Worm (Caenorhabditis elegans) whole organism, late embryonic: Measurements from ENCODE around the gene T12A2.3.

ENCODE experiments used
- C08G9.2 ChIP-seq: sonication (generic microtip); optimal IDR thresholded peaks from 2 replicates; lab custom pipeline; 2016; ENCODE audit warnings: mild to moderate bottlenecking, missing genetic modification characterization, moderate library complexity, missing compliant biosample characterization
- C38D4.7 ChIP-seq: fragments of 200-800 bp; sonication (Bioruptor generic); optimal IDR thresholded peaks from 2 replicates; lab custom pipeline; 2018; ENCODE audit warnings: mild to moderate bottlenecking, missing genetic modification characterization, moderate library complexity, missing compliant biosample characterization
- K02D7.2 ChIP-seq: sonication (generic microtip); optimal IDR thresholded peaks from 2 replicates; lab custom pipeline; 2017; ENCODE audit warnings: mild to moderate bottlenecking, missing genetic modification characterization, missing compliant biosample characterization
- ahr-1 ChIP-seq: sonication (generic microtip); optimal IDR thresholded peaks from 2 replicates; lab custom pipeline; 2016; ENCODE audit warnings: missing genetic modification characterization, missing compliant biosample characterization
- ama-1 ChIP-seq: fragments of 150-350 bp; optimal IDR thresholded peaks from 2 replicates; lab custom pipeline; 2014
- ceh-22 ChIP-seq: sonication (generic microtip); optimal IDR thresholded peaks from 2 replicates; lab custom pipeline; 2017; ENCODE audit warnings: missing biosample characterization, missing genetic modification characterization
- ceh-30 ChIP-seq: fragments of 150-350 bp; optimal IDR thresholded peaks from 2 replicates; lab custom pipeline; 2014; ENCODE audit warnings: missing biosample characterization, missing genetic modification characterization
- ceh-31 ChIP-seq: sonication (generic microtip); optimal IDR thresholded peaks from 2 replicates; lab custom pipeline; 2016; ENCODE audit warnings: missing genetic modification characterization, missing compliant biosample characterization
- ceh-9 ChIP-seq: sonication (generic microtip); optimal IDR thresholded peaks from 2 replicates; lab custom pipeline; 2016; ENCODE audit warnings: mild to moderate bottlenecking, missing genetic modification characterization, inconsistent platforms, missing compliant biosample characterization
- che-1 ChIP-seq: sonication (generic microtip); optimal IDR thresholded peaks from 2 replicates; lab custom pipeline; 2016; ENCODE audit warnings: mild to moderate bottlenecking, missing genetic modification characterization, missing compliant biosample characterization
- dmd-4 ChIP-seq: sonication (generic microtip); optimal IDR thresholded peaks from 2 replicates; lab custom pipeline; 2016; ENCODE audit warnings: borderline replicate concordance, missing genetic modification characterization, missing compliant biosample characterization
- elt-2 ChIP-seq: sonication (generic microtip); optimal IDR thresholded peaks from 2 replicates; lab custom pipeline; 2016; ENCODE audit warnings: missing genetic modification reagents, missing genetic modification characterization, missing compliant biosample characterization
- elt-4 ChIP-seq: sonication (generic microtip); optimal IDR thresholded peaks from 2 replicates; lab custom pipeline; 2016; ENCODE audit warnings: missing genetic modification characterization, missing compliant biosample characterization
- ets-4 ChIP-seq: sonication (generic microtip); optimal IDR thresholded peaks from 2 replicates; lab custom pipeline; 2016; ENCODE audit warnings: missing genetic modification characterization, missing compliant biosample characterization
- fax-1 ChIP-seq: sonication (generic microtip); optimal IDR thresholded peaks from 2 replicates; lab custom pipeline; 2016; ENCODE audit warnings: missing genotype, missing genetic modification characterization, missing compliant biosample characterization
- fkh-10 ChIP-seq: fragments of 150-350 bp; optimal IDR thresholded peaks from 2 replicates; lab custom pipeline; 2014; ENCODE audit warnings: missing biosample characterization, missing genetic modification reagents, missing genetic modification characterization
- fkh-6 ChIP-seq: sonication (generic microtip); optimal IDR thresholded peaks from 2 replicates; lab custom pipeline; 2016; ENCODE audit warnings: missing genetic modification characterization, missing compliant biosample characterization
- gmeb-2 ChIP-seq: sonication (generic microtip); optimal IDR thresholded peaks from 2 replicates; lab custom pipeline; 2016; ENCODE audit warnings: missing genetic modification characterization, inconsistent platforms, missing compliant biosample characterization
- hlh-13 ChIP-seq: fragments of 200-800 bp; sonication (Bioruptor generic); optimal IDR thresholded peaks from 2 replicates; lab custom pipeline; 2018; ENCODE audit warnings: mild to moderate bottlenecking, missing genetic modification characterization, missing compliant biosample characterization
- hlh-15 ChIP-seq: sonication (generic microtip); optimal IDR thresholded peaks from 2 replicates; lab custom pipeline; 2016; ENCODE audit warnings: missing genetic modification characterization, missing compliant biosample characterization
- hlh-6 ChIP-seq: sonication (generic microtip); optimal IDR thresholded peaks from 2 replicates; lab custom pipeline; 2016; ENCODE audit warnings: missing genotype, missing genetic modification characterization, missing compliant biosample characterization
- hlh-8 ChIP-seq: sonication (generic microtip); optimal IDR thresholded peaks from 2 replicates; lab custom pipeline; 2016; ENCODE audit warnings: missing genotype, missing genetic modification characterization, missing compliant biosample characterization
- lim-6 ChIP-seq: sonication (generic microtip); optimal IDR thresholded peaks from 2 replicates; lab custom pipeline; 2016; ENCODE audit warnings: missing genetic modification characterization, missing compliant biosample characterization
- madf-2 ChIP-seq: sonication (generic microtip); optimal IDR thresholded peaks from 2 replicates; lab custom pipeline; 2017; ENCODE audit warnings: missing genetic modification characterization, missing compliant biosample characterization
- mec-3 ChIP-seq: sonication (generic microtip); optimal IDR thresholded peaks from 2 replicates; lab custom pipeline; 2016; ENCODE audit warnings: borderline replicate concordance, missing genetic modification characterization, missing compliant biosample characterization
- nfya-1 ChIP-seq: sonication (generic microtip); optimal IDR thresholded peaks from 2 replicates; lab custom pipeline; 2017; ENCODE audit warnings: missing genetic modification characterization, mild to moderate bottlenecking, missing compliant biosample characterization, antibody characterized with exemption, moderate library complexity
- nhr-232 ChIP-seq: sonication (generic microtip); optimal IDR thresholded peaks from 2 replicates; lab custom pipeline; 2016; ENCODE audit warnings: missing genetic modification characterization, missing compliant biosample characterization
- npax-4 ChIP-seq: sonication (generic microtip); optimal IDR thresholded peaks from 2 replicates; lab custom pipeline; 2016; ENCODE audit warnings: missing genetic modification characterization, missing compliant biosample characterization
- odd-2 ChIP-seq: sonication (generic microtip); optimal IDR thresholded peaks from 2 replicates; lab custom pipeline; 2017; ENCODE audit warnings: antibody characterized with exemption, mild to moderate bottlenecking, missing genetic modification characterization, missing compliant biosample characterization
- pat-9 ChIP-seq: fragments of 200-800 bp; sonication (Bioruptor generic); optimal IDR thresholded peaks from 2 replicates; lab custom pipeline; 2018; ENCODE audit warnings: mild to moderate bottlenecking, missing genetic modification characterization, moderate library complexity, missing compliant biosample characterization
- pha-4 ChIP-seq: fragments of 150-350 bp; optimal IDR thresholded peaks from 2 replicates; lab custom pipeline; 2018; ENCODE audit warnings: missing biosample characterization, missing genetic modification reagents, missing genetic modification characterization
- pqm-1 ChIP-seq: sonication (generic microtip); optimal IDR thresholded peaks from 2 replicates; lab custom pipeline; 2016; ENCODE audit warnings: missing genetic modification characterization, missing compliant biosample characterization
- pros-1 ChIP-seq: fragments of 150-350 bp; optimal IDR thresholded peaks from 2 replicates; lab custom pipeline; 2014; ENCODE audit warnings: missing biosample characterization, missing genetic modification reagents, missing genetic modification characterization
- sox-4 ChIP-seq: sonication (generic microtip); optimal IDR thresholded peaks from 2 replicates; lab custom pipeline; 2017; ENCODE audit warnings: mild to moderate bottlenecking, missing genetic modification characterization, inconsistent platforms, missing compliant biosample characterization
- syd-9 ChIP-seq: sonication (generic microtip); optimal IDR thresholded peaks from 2 replicates; lab custom pipeline; 2016; ENCODE audit warnings: mild to moderate bottlenecking, missing genetic modification characterization, moderate library complexity, missing compliant biosample characterization
- ttx-3 ChIP-seq: sonication (generic microtip); optimal IDR thresholded peaks from 2 replicates; lab custom pipeline; 2016; ENCODE audit warnings: missing genetic modification reagents, missing genetic modification characterization, missing compliant biosample characterization
- unc-3 ChIP-seq, 2 experiments: fragments of 200-800 bp in 1 of 2; sonication (Bioruptor generic) in 1 of 2; sonication (generic microtip) in 1 of 2; conservative IDR thresholded peaks in 1 of 2; optimal IDR thresholded peaks in 1 of 2; 2 replicates each; pipeline versions ENCODE4 v1.3.6 to Lab custom; 2016 to 2022; ENCODE audit warnings: missing compliant biosample characterization in 2 of 2, missing genetic modification characterization in 2 of 2, missing genetic modification reagents in 1 of 2
- unc-42 ChIP-seq: sonication (generic microtip); optimal IDR thresholded peaks from 2 replicates; lab custom pipeline; 2016; ENCODE audit warnings: missing genotype, missing genetic modification characterization, missing compliant biosample characterization
- unc-55 ChIP-seq: sonication (generic microtip); optimal IDR thresholded peaks from 2 replicates; lab custom pipeline; 2017; ENCODE audit warnings: missing biosample characterization, missing genetic modification reagents, missing genetic modification characterization
- zip-5 ChIP-seq: sonication (generic microtip); optimal IDR thresholded peaks from 2 replicates; lab custom pipeline; 2016; ENCODE audit warnings: missing genetic modification characterization, missing compliant biosample characterization

T12A2.3 gene

ce11 chrIII:6206161-6206853, 34.3 kb upstream of the T12A2.3 start, which contains the start of the genes sna-3 and rps-3 (continued):
- peak; percentile 78 for TF ChIP-seq ceh-31
- TF ChIP-seq pros-1 (tag; lab: Kevin White, UChicago) = no peak
- TF ChIP-seq ttx-3 = no peak
- TF ChIP-seq odd-2 (tag; lab: Kevin White, UChicago) = no peak
- no peak for TF ChIP-seq unc-3 (GFP tag; conservative IDR thresholded peaks at IDR 0.05; lab: Robert Waterston, UW)
- no peak for TF ChIP-seq unc-3 (tag; optimal IDR thresholded peaks at IDR 0.05; lab: Kevin White, UChicago)
- TF ChIP-seq hlh-6 = no peak
- TF ChIP-seq elt-2 (tag; lab: Kevin White, UChicago) = peak; percentile 2
- no peak for TF ChIP-seq fkh-10 (GFP tag; lab: Kevin White, UChicago)
- no peak for TF ChIP-seq fkh-6 (tag; lab: Kevin White, UChicago)
- TF ChIP-seq syd-9 (tag; lab: Kevin White, UChicago) = no peak
- no peak for TF ChIP-seq pha-4 (tag; lab: Kevin White, UChicago)
- TF ChIP-seq C08G9.2 (tag; lab: Kevin White, UChicago) = no peak
- peak; percentile 39 for TF ChIP-seq unc-42 (tag; lab: Kevin White, UChicago)
- TF ChIP-seq ceh-22 (tag; lab: Kevin White, UChicago) = no peak
- TF ChIP-seq hlh-13 (GFP tag; lab: Kevin White, UChicago) = no peak
- TF ChIP-seq ceh-9 = no peak

DNA sequence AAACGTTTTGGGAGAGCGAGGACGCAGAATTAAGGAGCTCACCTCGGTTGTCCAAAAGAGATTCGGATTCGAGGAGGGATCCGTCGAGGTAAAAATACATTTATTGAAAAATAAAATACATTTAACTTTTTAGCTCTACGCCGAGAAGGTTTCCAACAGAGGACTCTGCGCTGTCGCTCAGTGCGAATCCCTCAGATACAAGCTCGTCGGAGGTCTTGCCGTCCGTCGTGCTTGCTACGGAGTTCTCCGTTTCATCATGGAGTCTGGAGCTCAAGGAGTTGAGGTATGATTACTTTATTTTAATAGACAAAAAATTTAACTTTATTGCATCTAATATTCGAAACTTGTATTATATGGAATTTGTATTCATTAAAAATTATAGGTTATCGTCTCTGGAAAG, 33.6 kb upstream of the T12A2.3 start:
- TF ChIP-seq mec-3 (no peak), hlh-13 (GFP tag; lab: Kevin White, UChicago) (no peak), C38D4.7 (no peak), npax-4 (no peak), hlh-15 (tag; lab: Kevin White, UChicago) (no peak), ceh-30 (no peak), lim-6 (no peak), pat-9 (tag; lab: Kevin White, UChicago) (no peak), K02D7.2 (tag; lab: Kevin White, UChicago) (no peak), odd-2 (tag; lab: Kevin White, UChicago) (no peak), unc-42 (tag; lab: Kevin White, UChicago) (no peak), elt-4 (tag; lab: Kevin White, UChicago) (no peak), dmd-4 (no peak), fax-1 (tag; lab: Kevin White, UChicago) (no peak)

ce11 chrIII:6207881-6208280, 32.7 kb upstream of the T12A2.3 start, which contains the start of gene C23G10.2:
TSS of gene C23G10.2 (plus strand) at chrIII:6208064.
- TF ChIP-seq gmeb-2 (no peak), sox-4 (no peak), ceh-31 (no peak), odd-2 (tag; lab: Kevin White, UChicago) (no peak), hlh-8 (tag; lab: Kevin White, UChicago) (no peak), nhr-232 (tag; lab: Kevin White, UChicago) (no peak), ttx-3 (no peak), fkh-10 (GFP tag; lab: Kevin White, UChicago) (no peak), ama-1 (lab: Kevin White, UChicago) (no peak), che-1 (tag; lab: Kevin White, UChicago) (no peak), ets-4 (no peak)

ce11 chrIII:6208984-6209383, 31.6 kb upstream of the T12A2.3 start, which contains the start of gene C23G10.1:
TSS of gene C23G10.1 (plus strand) at chrIII:6209284.
- TF ChIP-seq ahr-1 (tag; lab: Kevin White, UChicago) (no peak), pha-4 (tag; lab: Kevin White, UChicago) (no peak), hlh-6 (no peak), hlh-13 (GFP tag; lab: Kevin White, UChicago) (no peak), unc-55 (GFP tag; lab: Kevin White, UChicago) (no peak), madf-2 (tag; lab: Kevin White, UChicago) (no peak), pqm-1 (tag; lab: Kevin White, UChicago) (no peak), nfya-1 (tag; lab: Kevin White, UChicago) (no peak), zip-5 (tag; lab: Kevin White, UChicago) (no peak)
